Worm (Caenorhabditis elegans) whole organism, L2 larva: ENCODE data around the gene ins-34.

Experiments used
- C34F6.9 ChIP-seq: fragments of 150-350 bp; optimal IDR thresholded peaks from 2 replicates; lab custom pipeline; 2014; ENCODE audit warnings: missing biosample characterization, missing genetic modification characterization
- F13H6.1 ChIP-seq: sonication (generic microtip); optimal IDR thresholded peaks from 2 replicates; lab custom pipeline; 2016; ENCODE audit warnings: missing genetic modification characterization, missing compliant biosample characterization
- R02D3.7 ChIP-seq: fragments of 150-350 bp; optimal IDR thresholded peaks from 2 replicates; lab custom pipeline; 2014; ENCODE audit warnings: missing biosample characterization, missing genetic modification characterization
- ceh-16 ChIP-seq: fragments of 150-350 bp; optimal IDR thresholded peaks from 2 replicates; lab custom pipeline; 2014; ENCODE audit warnings: missing biosample characterization, missing genetic modification characterization
- elt-1 ChIP-seq: fragments of 150-350 bp; optimal IDR thresholded peaks from 2 replicates; lab custom pipeline; 2014; ENCODE audit warnings: missing biosample characterization, missing genetic modification characterization
- lin-11 ChIP-seq: fragments of 150-350 bp; sonication (generic microtip); optimal IDR thresholded peaks from 2 replicates; lab custom pipeline; 2014; ENCODE audit warnings: missing biosample characterization, missing genetic modification characterization, inconsistent platforms, mixed read lengths
- lin-39 ChIP-seq: fragments of 150-350 bp; optimal IDR thresholded peaks from 2 replicates; lab custom pipeline; 2014; ENCODE audit warnings: missing biosample characterization, missing genetic modification reagents, missing genetic modification characterization
- lsy-2 ChIP-seq, 2 experiments: fragments of 150-350 bp in 1 of 2; sonication (generic microtip) in 1 of 2; optimal IDR thresholded peaks; 2 replicates each; lab custom pipeline; 2014 to 2017; ENCODE audit warnings: missing biosample characterization in 2 of 2, missing genetic modification characterization in 2 of 2
- mbf-1 ChIP-seq: sonication (generic microtip); optimal IDR thresholded peaks from 2 replicates; lab custom pipeline; 2017; ENCODE audit warnings: missing biosample characterization, missing genetic modification characterization
- nhr-12 ChIP-seq: fragments of 150-350 bp; optimal IDR thresholded peaks from 2 replicates; lab custom pipeline; 2014; ENCODE audit warnings: missing biosample characterization, missing genetic modification characterization
- nhr-237 ChIP-seq: fragments of 150-350 bp; optimal IDR thresholded peaks from 2 replicates; lab custom pipeline; 2014; ENCODE audit warnings: missing biosample characterization, missing genetic modification characterization
- nhr-77 ChIP-seq: fragments of 150-350 bp; optimal IDR thresholded peaks from 2 replicates; lab custom pipeline; 2014; ENCODE audit warnings: missing biosample characterization, missing genetic modification characterization
- skn-1 ChIP-seq: sonication (generic microtip); optimal IDR thresholded peaks from 2 replicates; lab custom pipeline; 2017; ENCODE audit warnings: missing biosample characterization, missing genetic modification characterization
- ztf-4 ChIP-seq: fragments of 150-350 bp; optimal IDR thresholded peaks from 2 replicates; lab custom pipeline; 2014; ENCODE audit warnings: missing biosample characterization, missing genetic modification characterization

DNA sequence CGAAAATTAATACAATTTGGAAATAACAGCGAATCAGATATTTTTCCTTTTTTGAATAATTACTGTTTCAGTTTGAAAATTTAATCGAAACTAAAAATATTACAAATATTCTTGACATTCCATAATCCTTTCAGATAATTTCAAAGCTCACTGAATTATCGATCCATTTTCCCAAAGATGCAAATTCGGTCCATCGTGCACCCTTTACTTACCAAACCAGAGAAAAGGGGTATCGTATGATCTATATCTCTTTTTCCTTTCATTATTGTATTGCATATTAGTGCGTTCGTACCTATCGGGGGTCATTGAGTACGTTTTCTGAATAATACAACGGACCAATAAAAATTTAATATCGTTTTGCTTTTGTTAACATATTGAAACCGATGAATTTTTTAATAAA lies 1.6 kb upstream of the ins-34 start:
- TF ChIP-seq R02D3.7 (tag; lab: Kevin White, UChicago) (no peak), F13H6.1 (tag; lab: Kevin White, UChicago) (no peak), C34F6.9 (tag; lab: Kevin White, UChicago) (no peak), elt-1 (tag; lab: Kevin White, UChicago) (no peak), lin-39 (tag; lab: Kevin White, UChicago) (no peak), nhr-77 (no peak), ceh-16 (tag; lab: Kevin White, UChicago) (no peak), lin-11 (tag; lab: Kevin White, UChicago) (no peak), ztf-4 (no peak), skn-1 (tag; lab: Kevin White, UChicago) (no peak), mbf-1 (tag; lab: Kevin White, UChicago) (no peak), nhr-12 (no peak), lsy-2 (tag; optimal IDR thresholded peaks at IDR 0.05; lab: Kevin White, UChicago) (no peak), nhr-237 (tag; lab: Kevin White, UChicago) (no peak)
